Worm (Caenorhabditis elegans) whole organism, L2 larva: Measurements from ENCODE around the gene F36H1.3.

ENCODE experiments used
- C34F6.9 ChIP-seq: fragments of 150-350 bp; optimal IDR thresholded peaks from 2 replicates; lab custom pipeline; 2014; ENCODE audit warnings: missing biosample characterization, missing genetic modification characterization
- F13H6.1 ChIP-seq: sonication (generic microtip); optimal IDR thresholded peaks from 2 replicates; lab custom pipeline; 2016; ENCODE audit warnings: missing genetic modification characterization, missing compliant biosample characterization
- R02D3.7 ChIP-seq: fragments of 150-350 bp; optimal IDR thresholded peaks from 2 replicates; lab custom pipeline; 2014; ENCODE audit warnings: missing biosample characterization, missing genetic modification characterization
- Y55F3AM.14 ChIP-seq: fragments of 200-800 bp; sonication (Bioruptor generic); optimal IDR thresholded peaks from 2 replicates; lab custom pipeline; 2018; ENCODE audit warnings: mild to moderate bottlenecking, missing genetic modification characterization, missing compliant biosample characterization
- ZK546.5 ChIP-seq: sonication (generic microtip); optimal IDR thresholded peaks from 2 replicates; lab custom pipeline; 2017; ENCODE audit warnings: missing biosample characterization, missing genetic modification characterization
- alr-1 ChIP-seq: fragments of 150-350 bp; optimal IDR thresholded peaks from 2 replicates; lab custom pipeline; 2014; ENCODE audit warnings: missing biosample characterization, missing genetic modification characterization
- aly-2 ChIP-seq: fragments of 150-350 bp; optimal IDR thresholded peaks from 2 replicates; lab custom pipeline; 2014; ENCODE audit warnings: missing biosample characterization, missing genetic modification characterization
- ama-1 ChIP-seq: fragments of 150-350 bp; optimal IDR thresholded peaks from 2 replicates; lab custom pipeline; 2018; ENCODE audit warnings: inconsistent platforms
- blmp-1 ChIP-seq: sonication (generic microtip); optimal IDR thresholded peaks from 2 replicates; lab custom pipeline; 2017; ENCODE audit warnings: missing genetic modification characterization, mild to moderate bottlenecking, missing compliant biosample characterization, antibody characterized with exemption, moderate library complexity; ENCODE audit not compliant: insufficient read depth
- ceh-16 ChIP-seq: fragments of 150-350 bp; optimal IDR thresholded peaks from 2 replicates; lab custom pipeline; 2014; ENCODE audit warnings: missing biosample characterization, missing genetic modification characterization
- ceh-82 ChIP-seq: fragments of 150-350 bp; optimal IDR thresholded peaks from 2 replicates; lab custom pipeline; 2014; ENCODE audit warnings: missing biosample characterization, missing genetic modification characterization
- crh-2 ChIP-seq: sonication (generic microtip); optimal IDR thresholded peaks from 2 replicates; lab custom pipeline; 2017; ENCODE audit warnings: missing biosample characterization, missing genetic modification characterization
- dmd-4 ChIP-seq: sonication (generic microtip); optimal IDR thresholded peaks from 2 replicates; lab custom pipeline; 2017; ENCODE audit warnings: missing biosample characterization, missing genetic modification characterization
- egl-27 ChIP-seq: sonication (generic microtip); optimal IDR thresholded peaks from 3 replicates; lab custom pipeline; 2017; ENCODE audit warnings: missing biosample characterization, missing genetic modification reagents, missing genetic modification characterization
- elt-1 ChIP-seq: fragments of 150-350 bp; optimal IDR thresholded peaks from 2 replicates; lab custom pipeline; 2014; ENCODE audit warnings: missing biosample characterization, missing genetic modification characterization
- elt-3 ChIP-seq: sonication (generic microtip); optimal IDR thresholded peaks from 2 replicates; lab custom pipeline; 2017; ENCODE audit warnings: missing biosample characterization, missing genetic modification characterization
- fos-1 ChIP-seq: fragments of 150-350 bp; optimal IDR thresholded peaks from 2 replicates; lab custom pipeline; 2014; ENCODE audit warnings: missing biosample characterization, missing genetic modification characterization
- gmeb-1 ChIP-seq: fragments of 150-350 bp; optimal IDR thresholded peaks from 2 replicates; lab custom pipeline; 2014; ENCODE audit warnings: missing biosample characterization, missing genetic modification characterization
- lin-11 ChIP-seq: fragments of 150-350 bp; sonication (generic microtip); optimal IDR thresholded peaks from 2 replicates; lab custom pipeline; 2014; ENCODE audit warnings: missing biosample characterization, missing genetic modification characterization, inconsistent platforms, mixed read lengths
- lin-13 ChIP-seq: fragments of 150-350 bp; optimal IDR thresholded peaks from 2 replicates; lab custom pipeline; 2014; ENCODE audit warnings: missing biosample characterization, missing genetic modification reagents, missing genetic modification characterization
- lin-39 ChIP-seq: fragments of 150-350 bp; optimal IDR thresholded peaks from 2 replicates; lab custom pipeline; 2014; ENCODE audit warnings: missing biosample characterization, missing genetic modification reagents, missing genetic modification characterization
- lsy-2 ChIP-seq, 2 experiments: fragments of 150-350 bp in 1 of 2; sonication (generic microtip) in 1 of 2; optimal IDR thresholded peaks; 2 replicates each; lab custom pipeline; 2014 to 2017; ENCODE audit warnings: missing biosample characterization in 2 of 2, missing genetic modification characterization in 2 of 2
- mab-5 ChIP-seq: fragments of 150-350 bp; optimal IDR thresholded peaks from 2 replicates; lab custom pipeline; 2014; ENCODE audit warnings: missing biosample characterization, missing genetic modification characterization
- mbf-1 ChIP-seq: sonication (generic microtip); optimal IDR thresholded peaks from 2 replicates; lab custom pipeline; 2017; ENCODE audit warnings: missing biosample characterization, missing genetic modification characterization
- mdl-1 ChIP-seq, 2 experiments: fragments of 150-350 bp in 1 of 2; sonication (generic microtip) in 1 of 2; optimal IDR thresholded peaks; 2 replicates each; lab custom pipeline; 2017; ENCODE audit warnings: missing biosample characterization in 2 of 2, missing genetic modification characterization in 2 of 2
- nhr-10 ChIP-seq: sonication (generic microtip); optimal IDR thresholded peaks from 2 replicates; lab custom pipeline; 2017; ENCODE audit warnings: missing biosample characterization, missing genetic modification characterization
- nhr-11 ChIP-seq: fragments of 150-350 bp; optimal IDR thresholded peaks from 2 replicates; lab custom pipeline; 2014; ENCODE audit warnings: missing biosample characterization, missing genetic modification characterization
- nhr-12 ChIP-seq: fragments of 150-350 bp; optimal IDR thresholded peaks from 2 replicates; lab custom pipeline; 2014; ENCODE audit warnings: missing biosample characterization, missing genetic modification characterization
- nhr-129 ChIP-seq: fragments of 150-350 bp; optimal IDR thresholded peaks from 2 replicates; lab custom pipeline; 2014; ENCODE audit warnings: missing biosample characterization, missing genetic modification characterization
- nhr-21 ChIP-seq: fragments of 150-350 bp; optimal IDR thresholded peaks from 2 replicates; lab custom pipeline; 2014; ENCODE audit warnings: missing biosample characterization, missing genetic modification characterization
- nhr-23 ChIP-seq: fragments of 150-350 bp; optimal IDR thresholded peaks from 2 replicates; lab custom pipeline; 2014; ENCODE audit warnings: missing biosample characterization, missing genetic modification reagents, missing genetic modification characterization
- nhr-237 ChIP-seq: fragments of 150-350 bp; optimal IDR thresholded peaks from 2 replicates; lab custom pipeline; 2014; ENCODE audit warnings: missing biosample characterization, missing genetic modification characterization
- nhr-25 ChIP-seq: fragments of 150-350 bp; sonication (generic microtip); optimal IDR thresholded peaks from 3 replicates; lab custom pipeline; 2014; ENCODE audit warnings: missing biosample characterization, missing genetic modification characterization
- nhr-6 ChIP-seq: fragments of 150-350 bp; optimal IDR thresholded peaks from 2 replicates; lab custom pipeline; 2014; ENCODE audit warnings: missing biosample characterization, missing genetic modification characterization
- nhr-77 ChIP-seq: fragments of 150-350 bp; optimal IDR thresholded peaks from 2 replicates; lab custom pipeline; 2014; ENCODE audit warnings: missing biosample characterization, missing genetic modification characterization
- peb-1 ChIP-seq: fragments of 150-350 bp; optimal IDR thresholded peaks from 2 replicates; lab custom pipeline; 2014; ENCODE audit warnings: missing biosample characterization, missing genetic modification characterization
- sem-4 ChIP-seq: fragments of 150-350 bp; optimal IDR thresholded peaks from 2 replicates; lab custom pipeline; 2014; ENCODE audit warnings: missing biosample characterization, missing genetic modification reagents, missing genetic modification characterization
- skn-1 ChIP-seq: sonication (generic microtip); optimal IDR thresholded peaks from 2 replicates; lab custom pipeline; 2017; ENCODE audit warnings: missing biosample characterization, missing genetic modification characterization
- sma-3 ChIP-seq: sonication (generic microtip); optimal IDR thresholded peaks from 2 replicates; lab custom pipeline; 2016; ENCODE audit warnings: missing genetic modification reagents, missing genetic modification characterization, missing compliant biosample characterization
- sma-9 ChIP-seq, 2 experiments: fragments of 150-350 bp in 1 of 2; sonication (generic microtip) in 1 of 2; optimal IDR thresholded peaks; 2 replicates each; lab custom pipeline; 2014 to 2016; ENCODE audit warnings: missing genetic modification characterization in 2 of 2, mild to moderate bottlenecking in 1 of 2, missing biosample characterization in 1 of 2, missing compliant biosample characterization in 1 of 2, missing genetic modification reagents in 1 of 2, moderate library complexity in 1 of 2
- snpc-4 ChIP-seq: fragments of 150-350 bp; optimal IDR thresholded peaks from 2 replicates; lab custom pipeline; 2014; ENCODE audit warnings: missing biosample characterization, missing genetic modification characterization
- unc-39 ChIP-seq: fragments of 150-350 bp; optimal IDR thresholded peaks from 2 replicates; lab custom pipeline; 2014; ENCODE audit warnings: missing biosample characterization, missing genetic modification characterization
- unc-55 ChIP-seq: fragments of 150-350 bp; sonication (generic microtip); optimal IDR thresholded peaks from 3 replicates; lab custom pipeline; 2014; ENCODE audit warnings: missing biosample characterization, missing genetic modification reagents, missing genetic modification characterization
- unc-62 ChIP-seq: fragments of 150-350 bp; optimal IDR thresholded peaks from 2 replicates; lab custom pipeline; 2014; ENCODE audit warnings: missing biosample characterization, missing genetic modification reagents, missing genetic modification characterization
- zag-1 ChIP-seq: fragments of 150-350 bp; optimal IDR thresholded peaks from 2 replicates; lab custom pipeline; 2014; ENCODE audit warnings: missing biosample characterization, missing genetic modification characterization
- ztf-1 ChIP-seq: fragments of 200-800 bp; sonication (Bioruptor generic); conservative IDR thresholded peaks from 2 replicates; pipeline ENCODE4 v1.3.6; 2022; ENCODE audit warnings: missing genetic modification characterization, missing compliant biosample characterization
- ztf-11 ChIP-seq: sonication (generic microtip); optimal IDR thresholded peaks from 2 replicates; lab custom pipeline; 2017; ENCODE audit warnings: missing biosample characterization, missing genetic modification characterization
- ztf-4 ChIP-seq: fragments of 150-350 bp; optimal IDR thresholded peaks from 2 replicates; lab custom pipeline; 2014; ENCODE audit warnings: missing biosample characterization, missing genetic modification characterization

Gene F36H1.3

DNA sequence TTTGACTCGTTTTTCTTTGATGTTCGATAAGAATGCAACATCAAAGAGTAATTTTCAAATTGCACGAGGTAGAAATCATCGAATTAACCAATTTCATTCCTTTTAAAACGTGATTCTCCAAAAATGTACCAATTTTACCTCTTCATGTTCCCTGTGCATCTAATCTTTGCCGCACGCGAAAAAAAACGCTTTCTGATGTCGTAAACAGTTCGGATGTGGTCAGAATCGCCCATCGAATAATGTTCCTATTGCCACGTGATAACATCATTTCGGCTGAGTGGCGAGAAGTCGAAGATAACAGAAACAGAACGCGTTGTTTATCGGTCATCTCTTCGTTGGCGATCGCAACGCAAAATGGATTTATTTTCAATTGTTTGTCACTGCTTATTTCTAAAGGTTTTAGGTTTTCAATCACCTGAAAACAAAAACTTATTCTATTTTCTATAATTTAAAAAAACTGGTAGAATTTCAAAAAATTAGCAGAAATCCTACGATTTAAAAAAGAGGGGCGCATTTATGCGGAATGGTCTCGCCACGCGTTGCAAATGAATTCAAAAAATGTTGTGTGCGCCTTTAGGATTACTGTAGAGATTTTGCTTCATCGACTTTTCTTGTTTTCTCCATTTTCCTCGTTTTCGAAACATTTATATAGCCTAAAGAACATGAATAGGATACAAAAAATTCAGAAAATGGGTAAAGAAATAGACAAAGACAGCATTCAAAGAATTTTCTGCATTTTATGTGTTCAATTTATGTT is 28.2 kb upstream of the F36H1.3 start, which contains the start of gene mogs-1:
TSS of gene mogs-1 (minus strand) at position 417 of the 757 bp plus-strand sequence.
- TF ChIP-seq aly-2 (tag; lab: Kevin White, UChicago): no peak
- peak; percentile 67 for TF ChIP-seq sma-3 (GFP tag; lab: Kevin White, UChicago)
- no peak for TF ChIP-seq R02D3.7 (tag; lab: Kevin White, UChicago)
- TF ChIP-seq unc-55: no peak
- TF ChIP-seq ceh-82: no peak
- TF ChIP-seq gmeb-1: peak; percentile 5
- no peak for TF ChIP-seq ama-1 (lab: Kevin White, UChicago)
- TF ChIP-seq nhr-21 (tag; lab: Kevin White, UChicago): peak; percentile 71
- TF ChIP-seq blmp-1 (tag; lab: Kevin White, UChicago): no peak
- no peak for TF ChIP-seq lin-39 (tag; lab: Kevin White, UChicago)
- no peak for TF ChIP-seq egl-27
- no peak for TF ChIP-seq nhr-6 (tag; lab: Kevin White, UChicago)
- no peak for TF ChIP-seq F13H6.1 (tag; lab: Kevin White, UChicago)
- TF ChIP-seq unc-62 (GFP tag; lab: Kevin White, UChicago): no peak
- TF ChIP-seq lsy-2 (tag; optimal IDR thresholded peaks at IDR 0.05; lab: Kevin White, UChicago): peak in 1 of 2 experiments; percentile 22
- no peak for TF ChIP-seq ZK546.5 (tag; lab: Kevin White, UChicago)
- no peak for TF ChIP-seq elt-3
- no peak for TF ChIP-seq unc-39 (tag; lab: Kevin White, UChicago)
- no peak for TF ChIP-seq ceh-16 (tag; lab: Kevin White, UChicago)
- TF ChIP-seq nhr-12 (tag; lab: Kevin White, UChicago): no peak
- peak in 1 of 2 experiments; percentile 50 for TF ChIP-seq mdl-1 (tag; optimal IDR thresholded peaks at IDR 0.05; lab: Kevin White, UChicago)
- TF ChIP-seq alr-1 (tag; lab: Kevin White, UChicago): no peak
- TF ChIP-seq crh-2 (tag; lab: Kevin White, UChicago): peak; percentile 57
- no peak for TF ChIP-seq mbf-1
- no peak for TF ChIP-seq nhr-237
- TF ChIP-seq zag-1: no peak
- TF ChIP-seq nhr-25 (tag; lab: Kevin White, UChicago): peak; percentile 44
- no peak for TF ChIP-seq nhr-77 (tag; lab: Kevin White, UChicago)
- TF ChIP-seq mab-5 (tag; lab: Kevin White, UChicago): no peak
- no peak for TF ChIP-seq nhr-11 (tag; lab: Kevin White, UChicago)
- no peak for TF ChIP-seq ztf-1 (GFP tag; lab: Robert Waterston, UW)
- TF ChIP-seq peb-1 (tag; lab: Kevin White, UChicago): no peak
- no peak for TF ChIP-seq elt-1 (tag; lab: Kevin White, UChicago)
- peak; percentile 23 for TF ChIP-seq nhr-129 (tag; lab: Kevin White, UChicago)
- TF ChIP-seq lin-11 (tag; lab: Kevin White, UChicago): no peak
- peak; percentile 47 for TF ChIP-seq fos-1 (tag; lab: Kevin White, UChicago)
- no peak for TF ChIP-seq dmd-4 (tag; lab: Kevin White, UChicago)
- TF ChIP-seq nhr-10: no peak
- TF ChIP-seq sma-9 (GFP tag; optimal IDR thresholded peaks at IDR 0.05; lab: Kevin White, UChicago): peak; percentile 35
- TF ChIP-seq sma-9 (tag; optimal IDR thresholded peaks at IDR 0.05; lab: Kevin White, UChicago): no peak
- no peak for TF ChIP-seq skn-1 (tag; lab: Kevin White, UChicago)
- no peak for TF ChIP-seq C34F6.9 (tag; lab: Kevin White, UChicago)
- TF ChIP-seq lin-13: no peak
- no peak for TF ChIP-seq ztf-4 (tag; lab: Kevin White, UChicago)
- TF ChIP-seq ztf-11 (tag; lab: Kevin White, UChicago): no peak
- TF ChIP-seq snpc-4 (tag; lab: Kevin White, UChicago): no peak
- TF ChIP-seq sem-4: peak; percentile 41
- no peak for TF ChIP-seq nhr-23
- no peak for TF ChIP-seq Y55F3AM.14
